Worm (Caenorhabditis elegans): ENCODE measurements around the gene lipl-8.

lipl-8 gene

ce11 chrV:14790792-14791191 lies 42.3 kb upstream of the lipl-8 start:
- no peak for TF ChIP-seq mls-2 (tag; optimal IDR thresholded peaks at IDR 0.05)
- TF ChIP-seq M03D4.4 (tag; optimal IDR thresholded peaks at IDR 0.05) = no peak
- TF ChIP-seq nhr-12 (tag; optimal IDR thresholded peaks at IDR 0.05) = no peak
- peak; percentile 43 for TF ChIP-seq unc-120 (tag; optimal IDR thresholded peaks at IDR 0.05; ENCODE audit: poor library complexity, severe bottlenecking)
- TF ChIP-seq snpc-4 (tag; optimal IDR thresholded peaks at IDR 0.05) = no peak
- TF ChIP-seq ces-1 (GFP tag; optimal IDR thresholded peaks at IDR 0.05) = peak; percentile 75
- TF ChIP-seq lin-13 (tag; optimal IDR thresholded peaks at IDR 0.05) = no peak
- no peak for TF ChIP-seq drap-1 (GFP tag; optimal IDR thresholded peaks at IDR 0.05)
- TF ChIP-seq nhr-28 (tag; optimal IDR thresholded peaks at IDR 0.05) = no peak
- no peak for TF ChIP-seq mep-1 (tag; optimal IDR thresholded peaks at IDR 0.05)
- TF ChIP-seq hlh-1 (tag; optimal IDR thresholded peaks at IDR 0.05) = no peak
- no peak for TF ChIP-seq mab-5 (tag; optimal IDR thresholded peaks at IDR 0.05)
- TF ChIP-seq ceh-43 (GFP tag; optimal IDR thresholded peaks at IDR 0.05) = no peak
- TF ChIP-seq unc-62 (GFP tag; optimal IDR thresholded peaks at IDR 0.05) = peak; percentile 82
- TF ChIP-seq blmp-1 (tag; optimal IDR thresholded peaks at IDR 0.05) = no peak
- TF ChIP-seq flh-1 (GFP tag; optimal IDR thresholded peaks at IDR 0.05) = no peak
- no peak for TF ChIP-seq nhr-237 (tag; optimal IDR thresholded peaks at IDR 0.05)

- TF ChIP-seq snpc-4 (tag; optimal IDR thresholded peaks at IDR 0.05) = no peak
- no peak for TF ChIP-seq nhr-237 (tag; optimal IDR thresholded peaks at IDR 0.05)
- no peak for TF ChIP-seq lin-13 (tag; optimal IDR thresholded peaks at IDR 0.05)
- no peak for TF ChIP-seq unc-120 (tag; optimal IDR thresholded peaks at IDR 0.05; ENCODE audit: poor library complexity, severe bottlenecking)
- TF ChIP-seq drap-1 (GFP tag; optimal IDR thresholded peaks at IDR 0.05) = no peak
- TF ChIP-seq mls-2 (tag; optimal IDR thresholded peaks at IDR 0.05) = no peak
- TF ChIP-seq lin-32 (GFP tag; optimal IDR thresholded peaks at IDR 0.05) = no peak
- TF ChIP-seq sptf-1 (tag; optimal IDR thresholded peaks at IDR 0.05) = no peak
- no peak for TF ChIP-seq ceh-39 (tag; optimal IDR thresholded peaks at IDR 0.05)
- TF ChIP-seq ceh-83 (GFP tag; optimal IDR thresholded peaks at IDR 0.05) = no peak
- no peak for TF ChIP-seq zip-8 (tag; optimal IDR thresholded peaks at IDR 0.05)
- no peak for TF ChIP-seq nhr-2 (tag; optimal IDR thresholded peaks at IDR 0.05)
- no peak for TF ChIP-seq pha-4 (tag; optimal IDR thresholded peaks at IDR 0.05)
- TF ChIP-seq bed-3 (GFP tag; optimal IDR thresholded peaks at IDR 0.05) = no peak
- no peak for TF ChIP-seq ceh-43 (GFP tag; optimal IDR thresholded peaks at IDR 0.05)
- TF ChIP-seq sem-2 (GFP tag; optimal IDR thresholded peaks at IDR 0.05) = no peak
- no peak for TF ChIP-seq ham-2 (GFP tag; optimal IDR thresholded peaks at IDR 0.05)
These were observed 40.0 kb upstream of the lipl-8 start for ce11 chrV:14788462-14788861.

- no peak for TF ChIP-seq lin-32 (GFP tag; optimal IDR thresholded peaks at IDR 0.05)
- TF ChIP-seq ceh-83 (GFP tag; optimal IDR thresholded peaks at IDR 0.05) = no peak
These were observed 36.3 kb upstream of the lipl-8 start for ce11 chrV:14784787-14785186.

- no peak for TF ChIP-seq elt-3 (tag; optimal IDR thresholded peaks at IDR 0.05)
- no peak for TF ChIP-seq flh-1 (GFP tag; optimal IDR thresholded peaks at IDR 0.05)
- TF ChIP-seq ces-1 (GFP tag; optimal IDR thresholded peaks at IDR 0.05) = no peak
- TF ChIP-seq bed-3 (GFP tag; optimal IDR thresholded peaks at IDR 0.05) = no peak
- TF ChIP-seq M03D4.4 (tag; optimal IDR thresholded peaks at IDR 0.05) = no peak
- TF ChIP-seq lin-13 (tag; optimal IDR thresholded peaks at IDR 0.05) = no peak
- TF ChIP-seq tbx-8 (GFP tag; optimal IDR thresholded peaks at IDR 0.05) = no peak
- no peak for TF ChIP-seq unc-120 (tag; optimal IDR thresholded peaks at IDR 0.05; ENCODE audit: poor library complexity, severe bottlenecking)
- no peak for TF ChIP-seq pha-4 (tag; optimal IDR thresholded peaks at IDR 0.05)
- no peak for TF ChIP-seq unc-39 (tag; optimal IDR thresholded peaks at IDR 0.05)
- TF ChIP-seq snpc-4 (tag; optimal IDR thresholded peaks at IDR 0.05) = no peak
- TF ChIP-seq mab-5 (tag; optimal IDR thresholded peaks at IDR 0.05) = no peak
- TF ChIP-seq blmp-1 (tag; optimal IDR thresholded peaks at IDR 0.05) = no peak
These were observed 35.8 kb upstream of the lipl-8 start, which contains the start of gene Y50E8A.12 for ce11 chrV:14784160-14784774. Gene Y50E8A.12, minus strand, starts transcription at chrV:14784210.

ce11 chrV:14781130-14781529 lies 32.6 kb upstream of the lipl-8 start, which contains the start of gene Y50E8A.11:
Gene Y50E8A.11, plus strand, starts transcription at chrV:14781430.
- no peak for TF ChIP-seq pha-4 (tag; optimal IDR thresholded peaks at IDR 0.05)
- TF ChIP-seq nhr-28 (tag; optimal IDR thresholded peaks at IDR 0.05) = no peak
- no peak for TF ChIP-seq ztf-11 (tag; optimal IDR thresholded peaks at IDR 0.05)
- no peak for TF ChIP-seq lsy-2 (tag; optimal IDR thresholded peaks at IDR 0.05)
- TF ChIP-seq ces-1 (GFP tag; optimal IDR thresholded peaks at IDR 0.05) = no peak
- TF ChIP-seq sem-2 (GFP tag; optimal IDR thresholded peaks at IDR 0.05) = no peak
- TF ChIP-seq mep-1 (tag; optimal IDR thresholded peaks at IDR 0.05) = no peak
- no peak for TF ChIP-seq nhr-237 (tag; optimal IDR thresholded peaks at IDR 0.05)

All from whole organism, mixed stage, embryonic.